Worm (Caenorhabditis elegans) whole organism, L4 larva: ENCODE measurements around the gene ugt-41.

Source experiments
- F10B5.3 ChIP-seq: sonication (generic microtip); optimal IDR thresholded peaks from 2 replicates; lab custom pipeline; 2016; ENCODE audit warnings: mild to moderate bottlenecking, missing genetic modification characterization, missing compliant biosample characterization
- F26F4.8 ChIP-seq: fragments of 200-800 bp; sonication (Bioruptor generic); conservative IDR thresholded peaks from 2 replicates; pipeline ENCODE4 v1.3.6; 2022; ENCODE audit warnings: missing genetic modification characterization, missing compliant biosample characterization
- F49E8.2 ChIP-seq: sonication (generic microtip); optimal IDR thresholded peaks from 2 replicates; lab custom pipeline; 2016; ENCODE audit warnings: missing compliant biosample characterization, mild to moderate bottlenecking, missing genetic modification characterization, borderline replicate concordance
- Y48G9A.11 ChIP-seq: fragments of 200-800 bp; sonication (Bioruptor generic); IDR thresholded peaks from 2 replicates; pipeline ENCODE4 v1.3.6; 2022; ENCODE audit warnings: missing genetic modification reagents, missing genetic modification characterization, missing compliant biosample characterization
- ZK337.2 ChIP-seq: fragments of 200-800 bp; sonication (Bioruptor generic); IDR thresholded peaks from 2 replicates; pipeline ENCODE4 v1.3.6; 2022; ENCODE audit warnings: missing genetic modification reagents, missing genetic modification characterization, missing compliant biosample characterization
- ZK546.5 ChIP-seq, 2 experiments: sonication (generic microtip); optimal IDR thresholded peaks; 2 replicates each; lab custom pipeline; 2017; ENCODE audit warnings: missing biosample characterization in 2 of 2, missing genetic modification characterization in 2 of 2
- aha-1 ChIP-seq: fragments of 150-350 bp; peaks from one replicate; lab custom pipeline; 2014; ENCODE audit warnings: missing biosample characterization, missing genetic modification characterization
- ceh-62 ChIP-seq: sonication (generic microtip); optimal IDR thresholded peaks from 2 replicates; lab custom pipeline; 2017; ENCODE audit warnings: missing biosample characterization, missing genetic modification characterization
- daf-16 ChIP-seq, 3 experiments: sonication (generic microtip); optimal IDR thresholded peaks; 2 replicates each; lab custom pipeline; 2016 to 2017; ENCODE audit warnings: missing genetic modification characterization in 3 of 3, missing genetic modification reagents in 3 of 3, mild to moderate bottlenecking in 2 of 3, missing compliant biosample characterization in 2 of 3, missing biosample characterization in 1 of 3, moderate library complexity in 1 of 3
- daf-19 ChIP-seq: fragments of 200-800 bp; sonication (Bioruptor generic); conservative IDR thresholded peaks from 2 replicates; pipeline ENCODE4 v1.3.6; 2022; ENCODE audit warnings: missing genetic modification characterization, missing compliant biosample characterization
- dmd-6 ChIP-seq: fragments of 200-800 bp; sonication (Bioruptor generic); IDR thresholded peaks from 2 replicates; pipeline ENCODE4 v1.3.6; 2022; ENCODE audit warnings: missing genetic modification reagents, missing genetic modification characterization, missing compliant biosample characterization
- dmd-8 ChIP-seq: fragments of 200-800 bp; sonication (Bioruptor generic); IDR thresholded peaks from 2 replicates; pipeline ENCODE4 v1.3.6; 2022; ENCODE audit warnings: missing genetic modification characterization, missing compliant biosample characterization
- dpl-1 ChIP-seq: fragments of 150-350 bp; optimal IDR thresholded peaks from 2 replicates; lab custom pipeline; 2014; ENCODE audit warnings: missing biosample characterization, missing genetic modification reagents, missing genetic modification characterization
- hif-1 ChIP-seq, 2 experiments: sonication (generic microtip); optimal IDR thresholded peaks; 2 replicates each; lab custom pipeline; 2016 to 2017; ENCODE audit warnings: missing compliant biosample characterization in 2 of 2, missing genetic modification characterization in 2 of 2, missing genetic modification reagents in 2 of 2, missing genotype in 2 of 2, mild to moderate bottlenecking in 1 of 2
- hmg-1.1 ChIP-seq: fragments of 200-800 bp; sonication (Bioruptor generic); IDR thresholded peaks from 2 replicates; pipeline ENCODE4 v1.3.6; 2022; ENCODE audit warnings: missing genetic modification reagents, missing genetic modification characterization, missing compliant biosample characterization
- lin-15B ChIP-seq: fragments of 150-350 bp; sonication (generic microtip); optimal IDR thresholded peaks from 3 replicates; lab custom pipeline; 2014; ENCODE audit warnings: missing biosample characterization, missing genetic modification characterization
- lin-39 ChIP-seq: fragments of 150-350 bp; optimal IDR thresholded peaks from 2 replicates; lab custom pipeline; 2014; ENCODE audit warnings: missing biosample characterization, missing genetic modification reagents, missing genetic modification characterization
- lsy-2 ChIP-seq, 2 experiments: fragments of 150-350 bp in 1 of 2; sonication (generic microtip) in 1 of 2; optimal IDR thresholded peaks; 2 replicates each; lab custom pipeline; 2014 to 2017; ENCODE audit warnings: missing biosample characterization in 2 of 2, missing genetic modification characterization in 2 of 2
- mep-1 ChIP-seq: fragments of 150-350 bp; sonication (generic microtip); optimal IDR thresholded peaks from 3 replicates; lab custom pipeline; 2014; ENCODE audit warnings: missing biosample characterization, missing genetic modification characterization
- mes-2 ChIP-seq: sonication (generic microtip); optimal IDR thresholded peaks from 2 replicates; lab custom pipeline; 2016; ENCODE audit warnings: missing genotype, mild to moderate bottlenecking, missing genetic modification characterization, missing compliant biosample characterization; ENCODE audit not compliant: poor library complexity, severe bottlenecking
- nhr-102 ChIP-seq: sonication (generic microtip); optimal IDR thresholded peaks from 2 replicates; lab custom pipeline; 2016; ENCODE audit warnings: mild to moderate bottlenecking, missing genetic modification characterization, moderate library complexity, missing compliant biosample characterization
- nhr-237 ChIP-seq: sonication (generic microtip); optimal IDR thresholded peaks from 2 replicates; lab custom pipeline; 2017; ENCODE audit warnings: missing biosample characterization, missing genetic modification characterization
- nhr-28 ChIP-seq: fragments of 150-350 bp; optimal IDR thresholded peaks from 2 replicates; lab custom pipeline; 2014; ENCODE audit warnings: missing biosample characterization, missing genetic modification characterization
- pha-4 ChIP-seq, 2 experiments: fragments of 150-350 bp in 1 of 2; fragments of 200-800 bp in 1 of 2; sonication (Bioruptor generic) in 1 of 2; IDR thresholded peaks in 1 of 2; optimal IDR thresholded peaks in 1 of 2; 2 replicates each; pipeline versions ENCODE4 v1.3.6 to Lab custom; 2014 to 2022; ENCODE audit warnings: missing genetic modification characterization in 2 of 2, missing genetic modification reagents in 2 of 2, missing biosample characterization in 1 of 2, missing compliant biosample characterization in 1 of 2
- php-3 ChIP-seq: fragments of 200-800 bp; sonication (Bioruptor generic); IDR thresholded peaks from 2 replicates; pipeline ENCODE4 v1.3.6; 2022; ENCODE audit warnings: missing genetic modification reagents, missing genetic modification characterization, missing compliant biosample characterization
- pqm-1 ChIP-seq: sonication (generic microtip); optimal IDR thresholded peaks from 2 replicates; lab custom pipeline; 2017; ENCODE audit warnings: missing biosample characterization, missing genetic modification characterization
- rbr-2 ChIP-seq: sonication (generic microtip); optimal IDR thresholded peaks from 2 replicates; lab custom pipeline; 2016; ENCODE audit warnings: missing genotype, missing genetic modification characterization, missing compliant biosample characterization
- sdz-12 ChIP-seq: fragments of 200-800 bp; sonication (Bioruptor generic); optimal IDR thresholded peaks from 2 replicates; lab custom pipeline; 2018; ENCODE audit warnings: mild to moderate bottlenecking, missing genetic modification characterization, missing compliant biosample characterization
- skn-1 ChIP-seq: fragments of 150-350 bp; optimal IDR thresholded peaks from 2 replicates; lab custom pipeline; 2014; ENCODE audit warnings: missing biosample characterization, missing genetic modification characterization
- snpc-4 ChIP-seq: fragments of 150-350 bp; optimal IDR thresholded peaks from 2 replicates; lab custom pipeline; 2014; ENCODE audit warnings: missing biosample characterization, missing genetic modification characterization
- tra-1 ChIP-seq: fragments of 200-800 bp; sonication (Bioruptor generic); IDR thresholded peaks from 2 replicates; pipeline ENCODE4 v1.3.6; 2022; ENCODE audit warnings: missing genetic modification reagents, missing genetic modification characterization, missing compliant biosample characterization
- unc-62 ChIP-seq, 3 experiments: fragments of 150-350 bp in 1 of 3; sonication (generic microtip); optimal IDR thresholded peaks in 2 of 3; peaks in 1 of 3; 1 replicate in 1 of 3; 2 replicates in 2 of 3; lab custom pipeline; 2014 to 2017; ENCODE audit warnings: missing biosample characterization in 3 of 3, missing genetic modification characterization in 3 of 3, missing genetic modification reagents in 3 of 3, missing genotype in 1 of 3
- zag-1 ChIP-seq: fragments of 150-350 bp; optimal IDR thresholded peaks from 2 replicates; lab custom pipeline; 2014; ENCODE audit warnings: missing biosample characterization, missing genetic modification characterization

Gene ugt-41

DNA sequence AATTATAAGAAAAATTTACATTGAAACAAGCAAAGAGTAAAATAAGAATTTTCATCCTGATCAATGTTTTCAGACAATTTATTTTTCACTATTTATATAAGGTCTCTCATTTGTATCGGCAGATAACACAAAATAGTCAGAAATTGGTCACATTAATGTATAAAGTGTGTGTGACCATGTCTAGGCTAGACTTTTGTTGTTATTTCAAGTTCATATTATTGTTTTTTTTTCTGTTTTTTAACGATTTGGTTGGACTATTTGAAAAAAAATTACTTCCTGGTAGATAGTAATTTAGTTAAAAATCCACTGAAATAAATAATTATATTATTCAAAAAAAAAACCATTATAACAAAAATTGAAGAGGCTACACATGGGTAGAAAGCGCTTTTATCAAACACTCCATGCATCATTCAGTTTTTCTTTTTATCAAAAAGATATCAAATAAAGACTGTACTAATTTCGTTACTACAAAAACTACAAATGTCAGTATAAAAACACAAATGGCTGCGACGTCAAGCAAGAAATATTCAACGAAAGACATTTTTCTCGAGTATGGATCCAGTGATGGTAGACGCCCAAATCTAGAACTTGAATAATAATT is 18.0 kb downstream of the ugt-41 start, which contains the start of gene ugt-37:
ugt-37 (minus strand) TSS at position 69 of the 601 bp plus-strand sequence.
- TF ChIP-seq nhr-28 (tag; lab: Kevin White, UChicago) (peak; percentile 89), aha-1 (tag; lab: Kevin White, UChicago) (peak; percentile 34), dmd-8 (no peak), nhr-102 (peak; percentile 92), php-3 (GFP tag; lab: Robert Waterston, UW) (no peak)

DNA sequence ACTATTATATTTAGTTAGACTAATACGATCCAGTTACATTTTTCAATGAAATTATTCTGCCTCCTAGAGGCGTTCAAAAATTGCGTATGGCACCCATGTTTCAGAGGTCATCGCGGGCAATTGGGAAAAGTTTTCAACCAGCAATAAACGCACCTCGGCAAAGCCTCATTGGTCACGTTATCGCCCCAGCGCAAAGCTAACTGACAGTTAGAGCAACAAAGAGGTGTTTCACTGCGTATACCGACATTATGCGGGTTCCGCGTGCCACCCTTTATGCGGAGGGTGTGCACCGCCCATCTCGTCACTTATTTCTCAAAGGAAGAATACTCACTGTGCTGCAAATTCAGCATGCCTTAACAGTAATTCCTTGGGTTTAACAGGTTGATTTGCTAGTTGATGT is 20.7 kb downstream of the ugt-41 start:
- TF ChIP-seq tra-1, result 0 out of 2 replicates have a peak, but pooled peaks have one; percentile 11
- peak; percentile 94 for TF ChIP-seq aha-1 (tag; lab: Kevin White, UChicago)
- TF ChIP-seq php-3 (GFP tag; lab: Robert Waterston, UW), result peak; percentile 72
- peak; percentile 67 for TF ChIP-seq dmd-6 (GFP tag; lab: Robert Waterston, UW)
- no peak for TF ChIP-seq dpl-1 (GFP tag; lab: Kevin White, UChicago)
- no peak for TF ChIP-seq ZK337.2 (GFP tag; lab: Robert Waterston, UW)
- TF ChIP-seq nhr-237 (tag; lab: Kevin White, UChicago), result no peak
- no peak for TF ChIP-seq F26F4.8 (GFP tag; lab: Robert Waterston, UW)
- peak; percentile 1 for TF ChIP-seq pqm-1
- no peak for TF ChIP-seq lsy-2 (tag; optimal IDR thresholded peaks at IDR 0.05; lab: Kevin White, UChicago)
- no peak for TF ChIP-seq mep-1 (tag; lab: Kevin White, UChicago)
- peak; percentile 78 for TF ChIP-seq Y48G9A.11 (GFP tag; lab: Robert Waterston, UW)
- no peak for TF ChIP-seq hmg-1.1 (GFP tag; lab: Robert Waterston, UW)
- TF ChIP-seq lin-39, result no peak
- peak; percentile 94 for TF ChIP-seq nhr-102
- TF ChIP-seq snpc-4 (tag; lab: Kevin White, UChicago), result peak; percentile 67
- peak in 1 of 2 experiments; percentile 16 for TF ChIP-seq daf-16 (GFP tag; optimal IDR thresholded peaks at IDR 0.05; lab: Kevin White, UChicago)
- TF ChIP-seq daf-16 (tag; optimal IDR thresholded peaks at IDR 0.05; lab: Kevin White, UChicago), result peak; percentile 58
- no peak for TF ChIP-seq F10B5.3
- TF ChIP-seq mes-2 (tag; lab: Kevin White, UChicago), result no peak
- TF ChIP-seq skn-1 (tag; lab: Kevin White, UChicago), result no peak
- no peak for TF ChIP-seq zag-1 (tag; lab: Kevin White, UChicago)
- no peak for TF ChIP-seq daf-19 (GFP tag; lab: Robert Waterston, UW)
- peak; percentile 76 for TF ChIP-seq F49E8.2 (tag; lab: Kevin White, UChicago)
- no peak for TF ChIP-seq ZK546.5 (tag; optimal IDR thresholded peaks at IDR 0.05; lab: Kevin White, UChicago)

DNA sequence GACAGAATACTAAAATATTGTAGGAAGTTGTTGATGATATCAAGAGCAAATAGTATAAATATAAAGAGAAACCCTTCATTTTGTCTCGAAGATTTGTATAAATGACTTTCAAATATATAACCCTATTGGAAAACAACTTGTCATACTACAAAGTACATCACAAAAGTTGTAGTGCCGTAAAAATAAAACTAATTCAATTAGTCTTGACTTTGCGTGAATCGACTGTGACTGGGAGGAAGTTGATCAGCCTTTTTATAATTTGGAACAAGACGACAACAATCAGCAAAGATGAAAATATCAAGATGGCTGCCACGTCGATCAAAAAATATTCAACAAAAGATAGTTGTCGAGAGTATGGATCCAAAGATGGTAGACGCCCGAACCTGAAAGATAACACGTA is 21.5 kb downstream of the ugt-41 start, which contains the start of gene ugt-40:
ugt-40 (minus strand) TSS at position 101 of the 400 bp plus-strand sequence.
- TF ChIP-seq nhr-28 (tag; lab: Kevin White, UChicago) (peak; percentile 45), lin-15B (tag; lab: Kevin White, UChicago) (no peak)

DNA sequence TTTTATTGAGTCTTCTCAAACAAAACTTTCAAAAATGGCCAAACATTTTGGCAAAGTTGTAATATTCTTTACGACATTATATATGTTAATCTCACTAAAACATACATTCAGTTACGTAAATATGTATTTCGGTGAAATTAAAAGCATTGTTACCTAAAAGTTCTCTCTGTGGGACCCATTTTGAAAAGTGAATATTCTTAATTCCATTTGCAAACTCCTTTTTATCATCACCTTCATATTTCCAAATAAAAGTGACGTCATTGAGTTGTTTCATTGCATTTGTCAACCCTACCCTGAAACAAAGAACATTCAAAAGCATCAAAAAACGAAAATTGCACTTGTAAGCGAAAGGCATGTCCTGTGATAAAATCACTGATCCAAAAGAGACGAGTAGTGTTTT is 23.0 kb downstream of the ugt-41 start:
- TF ChIP-seq ceh-62 (tag; lab: Kevin White, UChicago), result no peak
- no peak for TF ChIP-seq sdz-12
- no peak for TF ChIP-seq pha-4 (GFP tag; IDR thresholded peaks at IDR 0.05; lab: Robert Waterston, UW)
- TF ChIP-seq pha-4 (tag; optimal IDR thresholded peaks at IDR 0.05; lab: Kevin White, UChicago), result no peak
- no peak for TF ChIP-seq rbr-2
- TF ChIP-seq hif-1 (tag; optimal IDR thresholded peaks at IDR 0.05; lab: Kevin White, UChicago), result no peak
- TF ChIP-seq nhr-28 (tag; lab: Kevin White, UChicago), result peak; percentile 64
- TF ChIP-seq unc-62 (GFP tag; optimal IDR thresholded peaks at IDR 0.05 in 1 of 2; lab: Kevin White, UChicago), result peak in 1 of 2 experiments; percentile 91
- no peak for TF ChIP-seq unc-62 (tag; optimal IDR thresholded peaks at IDR 0.05; lab: Kevin White, UChicago)
